Worm (Caenorhabditis elegans) whole organism, mixed stage, embryonic: ENCODE data around the gene R144.12.

Source experiments
- M03D4.4 ChIP-seq: sonication (generic microtip); optimal IDR thresholded peaks from 2 replicates; lab custom pipeline; 2017; ENCODE audit warnings: mild to moderate bottlenecking, missing genetic modification characterization, missing compliant biosample characterization
- bed-3 ChIP-seq: fragments of 200-800 bp; sonication (Bioruptor generic); optimal IDR thresholded peaks from 3 replicates; lab custom pipeline; 2018; ENCODE audit warnings: mild to moderate bottlenecking, missing genetic modification characterization, moderate library complexity, missing compliant biosample characterization
- ceh-39 ChIP-seq: fragments of 150-350 bp; optimal IDR thresholded peaks from 2 replicates; lab custom pipeline; 2014; ENCODE audit warnings: missing biosample characterization, missing genetic modification characterization
- ceh-43 ChIP-seq: fragments of 200-800 bp; sonication (Bioruptor generic); optimal IDR thresholded peaks from 2 replicates; lab custom pipeline; 2018; ENCODE audit warnings: mild to moderate bottlenecking, missing genetic modification characterization, moderate library complexity, missing compliant biosample characterization
- ces-1 ChIP-seq: fragments of 150-350 bp; optimal IDR thresholded peaks from 2 replicates; lab custom pipeline; 2014; ENCODE audit warnings: missing biosample characterization, missing genetic modification reagents, missing genetic modification characterization
- cnd-1 ChIP-seq: fragments of 200-800 bp; sonication (Bioruptor generic); optimal IDR thresholded peaks from 2 replicates; lab custom pipeline; 2018; ENCODE audit warnings: mild to moderate bottlenecking, missing genetic modification characterization, missing compliant biosample characterization
- elt-1 ChIP-seq: sonication (generic microtip); optimal IDR thresholded peaks from 2 replicates; lab custom pipeline; 2017; ENCODE audit warnings: missing genetic modification characterization, mild to moderate bottlenecking, missing compliant biosample characterization, antibody characterized with exemption, moderate library complexity, borderline replicate concordance; ENCODE audit not compliant: insufficient read depth
- elt-3 ChIP-seq: fragments of 150-350 bp; optimal IDR thresholded peaks from 2 replicates; lab custom pipeline; 2014; ENCODE audit warnings: missing biosample characterization, missing genetic modification characterization
- flh-1 ChIP-seq: fragments of 200-800 bp; sonication (Bioruptor generic); optimal IDR thresholded peaks from 2 replicates; lab custom pipeline; 2018; ENCODE audit warnings: mild to moderate bottlenecking, missing genetic modification characterization, moderate library complexity, missing compliant biosample characterization
- ham-2 ChIP-seq: fragments of 200-800 bp; sonication (Bioruptor generic); optimal IDR thresholded peaks from 2 replicates; lab custom pipeline; 2018; ENCODE audit warnings: mild to moderate bottlenecking, missing genetic modification characterization, missing compliant biosample characterization
- hlh-1 ChIP-seq: fragments of 150-350 bp; optimal IDR thresholded peaks from 2 replicates; lab custom pipeline; 2014; ENCODE audit warnings: missing biosample characterization, missing genetic modification reagents, missing genetic modification characterization
- lin-13 ChIP-seq: fragments of 150-350 bp; optimal IDR thresholded peaks from 2 replicates; lab custom pipeline; 2014; ENCODE audit warnings: missing biosample characterization, missing genetic modification characterization
- lin-32 ChIP-seq: fragments of 200-800 bp; sonication (Bioruptor generic); optimal IDR thresholded peaks from 2 replicates; lab custom pipeline; 2018; ENCODE audit warnings: mild to moderate bottlenecking, missing genetic modification characterization, missing compliant biosample characterization
- lsy-2 ChIP-seq: fragments of 150-350 bp; optimal IDR thresholded peaks from 2 replicates; lab custom pipeline; 2014; ENCODE audit warnings: missing biosample characterization, missing genetic modification characterization
- mab-5 ChIP-seq: fragments of 150-350 bp; optimal IDR thresholded peaks from 2 replicates; lab custom pipeline; 2014; ENCODE audit warnings: missing biosample characterization, missing genetic modification characterization
- mep-1 ChIP-seq: fragments of 150-350 bp; optimal IDR thresholded peaks from 2 replicates; lab custom pipeline; 2017; ENCODE audit warnings: missing biosample characterization, missing genetic modification reagents, missing genetic modification characterization, inconsistent platforms
- mls-2 ChIP-seq: sonication (generic microtip); optimal IDR thresholded peaks from 2 replicates; lab custom pipeline; 2016; ENCODE audit warnings: mild to moderate bottlenecking, missing genetic modification characterization, moderate library complexity, missing compliant biosample characterization
- nhr-12 ChIP-seq: fragments of 150-350 bp; optimal IDR thresholded peaks from 2 replicates; lab custom pipeline; 2014; ENCODE audit warnings: missing biosample characterization, missing genetic modification characterization
- nhr-237 ChIP-seq: fragments of 150-350 bp; optimal IDR thresholded peaks from 2 replicates; lab custom pipeline; 2014; ENCODE audit warnings: missing biosample characterization, missing genetic modification characterization
- nhr-28 ChIP-seq: fragments of 150-350 bp; optimal IDR thresholded peaks from 2 replicates; lab custom pipeline; 2014; ENCODE audit warnings: missing biosample characterization, missing genetic modification characterization
- nhr-76 ChIP-seq: sonication (generic microtip); optimal IDR thresholded peaks from 2 replicates; lab custom pipeline; 2017; ENCODE audit warnings: missing biosample characterization, missing genetic modification characterization
- sem-2 ChIP-seq: fragments of 200-800 bp; sonication (Bioruptor generic); optimal IDR thresholded peaks from 2 replicates; lab custom pipeline; 2018; ENCODE audit warnings: mild to moderate bottlenecking, missing genetic modification characterization, missing compliant biosample characterization
- snpc-4 ChIP-seq: fragments of 150-350 bp; optimal IDR thresholded peaks from 2 replicates; lab custom pipeline; 2014; ENCODE audit warnings: missing biosample characterization, missing genetic modification characterization
- sptf-1 ChIP-seq: sonication (generic microtip); optimal IDR thresholded peaks from 2 replicates; lab custom pipeline; 2017; ENCODE audit warnings: mild to moderate bottlenecking, missing genetic modification characterization, moderate library complexity, missing compliant biosample characterization
- tbx-8 ChIP-seq: fragments of 200-800 bp; sonication (Bioruptor generic); optimal IDR thresholded peaks from 2 replicates; lab custom pipeline; 2018; ENCODE audit warnings: mild to moderate bottlenecking, missing genetic modification characterization, moderate library complexity, missing compliant biosample characterization
- unc-120 ChIP-seq: sonication (generic microtip); optimal IDR thresholded peaks from 2 replicates; lab custom pipeline; 2017; ENCODE audit warnings: missing genetic modification characterization, missing compliant biosample characterization; ENCODE audit not compliant: poor library complexity, severe bottlenecking
- unc-62 ChIP-seq: fragments of 150-350 bp; optimal IDR thresholded peaks from 2 replicates; lab custom pipeline; 2014; ENCODE audit warnings: missing biosample characterization, missing genetic modification reagents, missing genetic modification characterization
- zip-8 ChIP-seq: fragments of 150-350 bp; optimal IDR thresholded peaks from 2 replicates; lab custom pipeline; 2014; ENCODE audit warnings: missing biosample characterization, missing genetic modification characterization
- ztf-11 ChIP-seq: fragments of 150-350 bp; optimal IDR thresholded peaks from 2 replicates; lab custom pipeline; 2014; ENCODE audit warnings: missing biosample characterization, missing genetic modification characterization

The R144.12 gene

DNA sequence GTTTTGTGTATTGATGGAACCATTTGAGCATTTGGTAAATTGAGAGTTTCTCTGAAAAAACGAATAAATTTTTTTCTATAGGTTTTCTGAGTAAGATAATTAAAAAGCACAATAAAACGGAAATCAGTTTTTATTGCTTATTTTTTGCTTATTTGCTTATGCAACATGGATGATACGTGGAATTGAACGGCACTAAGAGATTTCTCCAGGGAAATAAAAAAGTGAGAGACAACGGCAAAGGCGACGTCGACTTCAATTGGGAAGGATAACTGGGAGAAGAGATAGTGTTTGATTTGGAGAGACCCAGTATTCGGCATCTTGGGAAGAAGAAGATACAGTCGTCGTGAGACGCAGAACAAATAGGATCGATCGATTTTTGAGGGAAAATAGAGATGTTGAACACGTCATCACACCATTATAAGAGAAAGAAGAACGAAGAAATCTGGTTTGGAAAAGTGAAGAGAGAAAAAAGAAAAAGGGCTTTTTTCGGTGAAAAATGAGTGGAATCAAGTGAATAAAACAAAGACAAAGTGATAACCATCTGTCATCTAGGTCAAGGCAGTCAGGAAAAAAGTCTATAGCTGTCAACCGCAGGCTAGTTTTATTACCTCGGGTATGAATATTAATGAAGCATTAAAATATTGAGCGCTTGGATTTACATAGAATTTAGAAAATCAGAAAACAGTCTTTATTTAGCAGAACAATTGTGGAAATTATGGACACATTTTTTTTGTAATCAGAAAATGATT lies 8.5 kb downstream of the R144.12 start, which contains the start of gene tmem-131:
Gene tmem-131, minus strand, starts transcription at position 51 of the 749 bp plus-strand sequence.
- TF ChIP-seq sem-2 (GFP tag; lab: Kevin White, UChicago): no peak
- TF ChIP-seq ceh-39 (tag; lab: Kevin White, UChicago): no peak
- TF ChIP-seq elt-3 (tag; lab: Kevin White, UChicago): no peak
- TF ChIP-seq sptf-1 (tag; lab: Kevin White, UChicago): no peak
- TF ChIP-seq elt-1 (tag; lab: Kevin White, UChicago): no peak
- no peak for TF ChIP-seq nhr-237
- no peak for TF ChIP-seq nhr-28
- no peak for TF ChIP-seq ztf-11 (tag; lab: Kevin White, UChicago)
- no peak for TF ChIP-seq ceh-43 (GFP tag; lab: Kevin White, UChicago)
- no peak for TF ChIP-seq ham-2 (GFP tag; lab: Kevin White, UChicago)
- TF ChIP-seq lsy-2 (tag; lab: Kevin White, UChicago): no peak
- TF ChIP-seq lin-32: no peak
- TF ChIP-seq mep-1 (tag; lab: Kevin White, UChicago): no peak
- TF ChIP-seq tbx-8 (GFP tag; lab: Kevin White, UChicago): no peak
- no peak for TF ChIP-seq mls-2 (tag; lab: Kevin White, UChicago)
- TF ChIP-seq lin-13: no peak
- TF ChIP-seq bed-3 (GFP tag; lab: Kevin White, UChicago): no peak
- TF ChIP-seq mab-5 (tag; lab: Kevin White, UChicago): no peak
- TF ChIP-seq, all 35 proteins: peak for 0

DNA sequence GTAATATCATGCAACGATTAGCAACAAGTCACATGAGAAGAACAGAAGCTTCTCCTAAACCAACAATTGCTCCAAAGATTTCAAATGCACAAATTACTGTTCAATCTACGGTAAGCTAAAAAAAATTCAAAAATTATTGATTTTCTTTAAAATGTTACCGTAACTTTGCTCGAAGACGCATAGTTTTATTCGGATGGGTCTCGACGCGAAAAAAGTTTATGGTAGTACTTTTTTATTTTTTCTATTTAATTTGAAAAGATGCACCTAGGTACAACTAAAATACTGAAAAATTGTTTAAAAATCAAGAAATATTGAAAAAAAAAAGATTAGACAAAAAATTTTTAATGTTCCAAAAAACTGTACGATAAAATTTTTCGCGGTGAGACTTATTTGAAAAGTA lies 19.1 kb downstream of the R144.12 start:
- no peak for TF ChIP-seq unc-120 (tag; lab: Kevin White, UChicago)
- no peak for TF ChIP-seq elt-3 (tag; lab: Kevin White, UChicago)
- no peak for TF ChIP-seq ces-1
- TF ChIP-seq sem-2 (GFP tag; lab: Kevin White, UChicago): no peak
- no peak for TF ChIP-seq bed-3 (GFP tag; lab: Kevin White, UChicago)
- no peak for TF ChIP-seq ceh-43 (GFP tag; lab: Kevin White, UChicago)
- TF ChIP-seq ztf-11 (tag; lab: Kevin White, UChicago): no peak
- no peak for TF ChIP-seq zip-8 (tag; lab: Kevin White, UChicago)
- TF ChIP-seq mls-2 (tag; lab: Kevin White, UChicago): no peak
- TF ChIP-seq mep-1 (tag; lab: Kevin White, UChicago): no peak
- no peak for TF ChIP-seq unc-62 (GFP tag; lab: Kevin White, UChicago)
- no peak for TF ChIP-seq snpc-4 (tag; lab: Kevin White, UChicago)
- no peak for TF ChIP-seq nhr-12 (tag; lab: Kevin White, UChicago)
- TF ChIP-seq sptf-1 (tag; lab: Kevin White, UChicago): no peak
- TF ChIP-seq ham-2 (GFP tag; lab: Kevin White, UChicago): no peak
- TF ChIP-seq lin-32: no peak
- no peak for TF ChIP-seq lin-13
- TF ChIP-seq nhr-76: no peak
- TF ChIP-seq elt-1 (tag; lab: Kevin White, UChicago): no peak

DNA sequence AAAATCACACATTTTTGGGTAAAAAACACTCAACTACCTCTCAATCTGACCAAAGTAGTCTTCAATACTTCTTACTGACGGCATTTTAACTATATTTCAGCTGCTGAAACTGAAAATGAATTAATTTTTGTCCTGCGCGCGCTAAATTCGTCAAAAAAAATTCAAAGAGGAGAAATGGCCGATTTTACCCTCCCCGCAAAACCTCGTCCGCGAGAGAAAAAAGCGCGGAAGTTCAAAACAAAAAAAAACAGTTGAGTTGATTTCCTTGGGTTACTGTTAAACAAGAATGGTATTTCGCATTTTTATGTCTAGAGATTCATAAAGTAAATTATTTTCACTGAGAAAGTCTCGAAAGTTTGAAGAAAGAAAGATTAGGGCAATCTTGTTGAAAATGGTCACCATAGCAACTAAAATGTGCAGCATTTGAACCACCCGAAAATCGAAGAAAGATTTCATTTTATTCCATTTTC lies 20.0 kb downstream of the R144.12 start, which contains the start of the genes C27F2.10 and wdr-60:
Gene C27F2.10, minus strand, starts transcription at position 109 of the 470 bp plus-strand sequence.
Gene wdr-60, plus strand, starts transcription at position 420 of the 470 bp plus-strand sequence.
- TF ChIP-seq lin-13 (peak; percentile 8), lin-32 (no peak), mep-1 (tag; lab: Kevin White, UChicago) (peak; percentile 3)
- TF ChIP-seq, all 35 proteins: peak for 2

DNA sequence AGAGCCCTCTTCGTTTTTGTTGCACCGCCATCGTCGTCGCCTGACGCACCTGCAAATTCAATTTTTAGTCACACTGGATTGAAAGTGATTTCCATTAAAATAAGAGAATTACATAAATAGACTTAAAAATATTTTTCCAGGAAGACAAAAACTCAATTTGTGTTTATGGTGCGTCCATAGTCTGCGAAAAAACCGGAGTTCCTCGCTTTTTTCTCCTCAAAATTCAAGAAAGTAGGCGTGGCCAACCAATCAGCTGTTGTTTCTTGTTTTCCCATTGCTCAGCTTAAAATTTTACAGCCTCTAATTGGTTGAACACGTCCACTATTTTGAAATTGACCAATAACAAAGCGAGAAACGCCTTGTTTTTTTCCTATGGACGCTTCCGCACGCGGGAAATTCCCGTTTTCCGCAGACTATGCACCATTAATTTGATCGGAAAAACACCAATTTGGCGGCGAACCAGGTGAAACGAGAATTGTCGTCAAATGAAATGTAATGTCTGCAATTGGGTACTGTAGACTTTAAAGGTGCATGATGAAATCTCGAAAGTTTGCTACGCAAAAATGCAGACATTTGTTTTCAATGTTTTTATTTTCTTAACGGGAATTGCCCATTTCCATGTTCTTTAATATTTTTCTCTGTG lies 22.2 kb downstream of the R144.12 start, which contains the start of gene C27F2.7:
Gene C27F2.7, minus strand, starts transcription at position 51 of the 643 bp plus-strand sequence.
- no peak for TF ChIP-seq flh-1 (GFP tag; lab: Kevin White, UChicago)
- TF ChIP-seq tbx-8 (GFP tag; lab: Kevin White, UChicago): no peak
- no peak for TF ChIP-seq snpc-4 (tag; lab: Kevin White, UChicago)
- TF ChIP-seq sptf-1 (tag; lab: Kevin White, UChicago): no peak

DNA sequence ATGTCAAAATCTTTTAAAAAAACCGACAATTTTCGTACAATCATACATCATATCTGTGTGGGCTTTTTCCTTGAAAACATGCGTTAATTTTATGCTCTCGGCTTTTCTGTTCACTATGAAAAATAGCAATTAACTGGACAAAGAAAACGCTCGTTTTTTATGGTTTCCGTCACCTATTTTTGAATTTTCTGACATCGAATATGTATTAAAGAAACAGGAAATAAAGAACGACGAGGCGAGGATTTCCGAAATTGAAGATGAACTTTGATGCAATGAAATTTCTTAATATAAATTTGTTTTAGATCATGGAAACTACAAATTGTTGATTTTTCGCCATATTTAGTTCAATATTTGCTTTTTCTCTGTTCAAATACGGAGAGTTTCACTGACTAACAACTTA lies 22.8 kb downstream of the R144.12 start:
- no peak for TF ChIP-seq mab-5 (tag; lab: Kevin White, UChicago)
- no peak for TF ChIP-seq flh-1 (GFP tag; lab: Kevin White, UChicago)
- no peak for TF ChIP-seq lin-32
- TF ChIP-seq mls-2 (tag; lab: Kevin White, UChicago): no peak
- no peak for TF ChIP-seq M03D4.4 (tag; lab: Kevin White, UChicago)
- TF ChIP-seq cnd-1: no peak
- TF ChIP-seq hlh-1: no peak
- no peak for TF ChIP-seq ceh-39 (tag; lab: Kevin White, UChicago)
- TF ChIP-seq ham-2 (GFP tag; lab: Kevin White, UChicago): no peak
- TF ChIP-seq sem-2 (GFP tag; lab: Kevin White, UChicago): no peak
